Worm (Caenorhabditis elegans) whole organism, mixed stage, embryonic: ENCODE data around the gene gmn-1.

ENCODE experiments used
- blmp-1 ChIP-seq: fragments of 150-350 bp; optimal IDR thresholded peaks from 2 replicates; lab custom pipeline; 2014; ENCODE audit warnings: missing biosample characterization, missing genetic modification characterization
- ceh-83 ChIP-seq: fragments of 200-800 bp; sonication (Bioruptor generic); optimal IDR thresholded peaks from 2 replicates; lab custom pipeline; 2018; ENCODE audit warnings: mild to moderate bottlenecking, missing genetic modification characterization, missing compliant biosample characterization
- lsy-2 ChIP-seq: fragments of 150-350 bp; optimal IDR thresholded peaks from 2 replicates; lab custom pipeline; 2014; ENCODE audit warnings: missing biosample characterization, missing genetic modification characterization
- nhr-12 ChIP-seq: fragments of 150-350 bp; optimal IDR thresholded peaks from 2 replicates; lab custom pipeline; 2014; ENCODE audit warnings: missing biosample characterization, missing genetic modification characterization
- nhr-76 ChIP-seq: sonication (generic microtip); optimal IDR thresholded peaks from 2 replicates; lab custom pipeline; 2017; ENCODE audit warnings: missing biosample characterization, missing genetic modification characterization
- pha-4 ChIP-seq: fragments of 150-350 bp; optimal IDR thresholded peaks from 2 replicates; lab custom pipeline; 2018; ENCODE audit warnings: missing biosample characterization, missing genetic modification reagents, missing genetic modification characterization

- TF ChIP-seq nhr-12 (no peak), blmp-1 (tag; lab: Kevin White, UChicago) (no peak), ceh-83 (GFP tag; lab: Kevin White, UChicago) (no peak), pha-4 (tag; lab: Kevin White, UChicago) (no peak), nhr-76 (tag; lab: Kevin White, UChicago) (no peak), lsy-2 (no peak)
Observed at ce11 chrIII:12198135-12198534, 27.0 kb downstream of the gmn-1 start.
